Worm (Caenorhabditis elegans) whole organism, L4/young adult: ENCODE data around the gene Y11D7A.19.

Source experiments
- W03F9.2 ChIP-seq: fragments of 150-350 bp; optimal IDR thresholded peaks from 2 replicates; lab custom pipeline; 2014; ENCODE audit warnings: missing biosample characterization, missing genetic modification characterization
- dao-5 ChIP-seq: sonication (generic microtip); optimal IDR thresholded peaks from 2 replicates; lab custom pipeline; 2016; ENCODE audit warnings: missing genotype, missing genetic modification characterization, moderate library complexity, missing compliant biosample characterization
- him-1 ChIP-seq: sonication (generic microtip); optimal IDR thresholded peaks from 2 replicates; lab custom pipeline; 2016; ENCODE audit warnings: missing genotype, missing genetic modification reagents, missing genetic modification characterization, missing compliant biosample characterization

- no peak for TF ChIP-seq dao-5
- no peak for TF ChIP-seq him-1 (tag; lab: Kevin White, UChicago)
- TF ChIP-seq W03F9.2 (tag; lab: Kevin White, UChicago) = no peak
Observed at ce11 chrIV:9261687-9262086, 4.7 kb downstream of the Y11D7A.19 start, which contains the start of gene col-120.
